Worm (Caenorhabditis elegans) whole organism, L4 larva: Measurements from ENCODE around the gene C24B9.3.

Experiments
- R02D3.7 ChIP-seq: fragments of 150-350 bp; sonication (generic microtip); optimal IDR thresholded peaks from 3 replicates; lab custom pipeline; 2014; ENCODE audit warnings: missing biosample characterization, missing genetic modification characterization
- Y105C5A.15 ChIP-seq: fragments of 200-800 bp; sonication (Bioruptor generic); IDR thresholded peaks from 2 replicates; pipeline ENCODE4 v1.3.6; 2022; ENCODE audit warnings: missing genetic modification characterization, missing compliant biosample characterization
- arid-1 ChIP-seq: fragments of 200-800 bp; sonication (Bioruptor generic); conservative IDR thresholded peaks from 2 replicates; pipeline ENCODE4 v1.3.6; 2022; ENCODE audit warnings: missing genetic modification reagents, missing genetic modification characterization, missing compliant biosample characterization
- attf-4 ChIP-seq: sonication (generic microtip); optimal IDR thresholded peaks from 3 replicates; lab custom pipeline; 2017; ENCODE audit warnings: missing biosample characterization, missing genetic modification characterization
- ceh-20 ChIP-seq: fragments of 200-800 bp; sonication (Bioruptor generic); IDR thresholded peaks from 2 replicates; pipeline ENCODE4 v1.3.6; 2022; ENCODE audit warnings: missing genetic modification reagents, missing genetic modification characterization, missing compliant biosample characterization
- ceh-28 ChIP-seq: fragments of 150-350 bp; optimal IDR thresholded peaks from 2 replicates; lab custom pipeline; 2014; ENCODE audit warnings: missing biosample characterization, missing genetic modification reagents, missing genetic modification characterization
- ces-1 ChIP-seq: fragments of 150-350 bp; sonication (generic microtip); optimal IDR thresholded peaks from 4 replicates; lab custom pipeline; 2014; ENCODE audit warnings: missing biosample characterization, missing genetic modification reagents, missing genetic modification characterization
- ctbp-1 ChIP-seq: fragments of 200-800 bp; sonication (Bioruptor generic); IDR thresholded peaks from 2 replicates; pipeline ENCODE4 v1.3.6; 2022; ENCODE audit warnings: missing genetic modification reagents, missing genetic modification characterization, missing compliant biosample characterization
- dpl-1 ChIP-seq: fragments of 150-350 bp; optimal IDR thresholded peaks from 2 replicates; lab custom pipeline; 2014; ENCODE audit warnings: missing biosample characterization, missing genetic modification reagents, missing genetic modification characterization
- egl-43 ChIP-seq: fragments of 200-800 bp; sonication (Bioruptor generic); IDR thresholded peaks from 2 replicates; pipeline ENCODE4 v1.3.6; 2022; ENCODE audit warnings: missing genetic modification reagents, missing genetic modification characterization, missing compliant biosample characterization
- hif-1 ChIP-seq, 2 experiments: sonication (generic microtip); optimal IDR thresholded peaks; 2 replicates each; lab custom pipeline; 2016 to 2017; ENCODE audit warnings: missing compliant biosample characterization in 2 of 2, missing genetic modification characterization in 2 of 2, missing genetic modification reagents in 2 of 2, missing genotype in 2 of 2, mild to moderate bottlenecking in 1 of 2
- lin-29 ChIP-seq: fragments of 200-800 bp; sonication (Bioruptor generic); IDR thresholded peaks from 2 replicates; pipeline ENCODE4 v1.3.6; 2022; ENCODE audit warnings: missing genetic modification reagents, missing genetic modification characterization, missing compliant biosample characterization
- lin-38 ChIP-seq: fragments of 200-800 bp; sonication (Bioruptor generic); IDR thresholded peaks from 2 replicates; pipeline ENCODE4 v1.3.6; 2022; ENCODE audit warnings: missing genetic modification reagents, missing genetic modification characterization, missing compliant biosample characterization
- lsy-2 ChIP-seq, 2 experiments: fragments of 150-350 bp in 1 of 2; sonication (generic microtip) in 1 of 2; optimal IDR thresholded peaks; 2 replicates each; lab custom pipeline; 2014 to 2017; ENCODE audit warnings: missing biosample characterization in 2 of 2, missing genetic modification characterization in 2 of 2
- madf-5 ChIP-seq, 2 experiments: fragments of 200-800 bp; sonication (Bioruptor generic); IDR thresholded peaks; 2 replicates each; pipeline ENCODE4 v1.3.6; 2022; ENCODE audit warnings: missing compliant biosample characterization in 2 of 2, missing genetic modification characterization in 2 of 2
- mdt-29 ChIP-seq: fragments of 200-800 bp; sonication (Bioruptor generic); IDR thresholded peaks from 2 replicates; pipeline ENCODE4 v1.3.6; 2022; ENCODE audit warnings: missing genetic modification reagents, missing genetic modification characterization, missing compliant biosample characterization
- mes-2 ChIP-seq: sonication (generic microtip); optimal IDR thresholded peaks from 2 replicates; lab custom pipeline; 2016; ENCODE audit warnings: missing genotype, mild to moderate bottlenecking, missing genetic modification characterization, missing compliant biosample characterization; ENCODE audit not compliant: poor library complexity, severe bottlenecking
- mxl-3 ChIP-seq: fragments of 200-800 bp; sonication (Bioruptor generic); optimal IDR thresholded peaks from 2 replicates; lab custom pipeline; 2018; ENCODE audit warnings: mild to moderate bottlenecking, missing genetic modification characterization, missing compliant biosample characterization
- nhr-111 ChIP-seq: fragments of 200-800 bp; sonication (Bioruptor generic); optimal IDR thresholded peaks from 2 replicates; lab custom pipeline; 2018; ENCODE audit warnings: mild to moderate bottlenecking, missing genetic modification characterization, missing compliant biosample characterization
- nhr-28 ChIP-seq: fragments of 150-350 bp; optimal IDR thresholded peaks from 2 replicates; lab custom pipeline; 2014; ENCODE audit warnings: missing biosample characterization, missing genetic modification characterization
- nhr-42 ChIP-seq: fragments of 200-800 bp; sonication (Bioruptor generic); IDR thresholded peaks from 2 replicates; pipeline ENCODE4 v1.3.6; 2022; ENCODE audit warnings: missing genetic modification characterization, missing compliant biosample characterization
- nhr-6 ChIP-seq: fragments of 150-350 bp; optimal IDR thresholded peaks from 2 replicates; lab custom pipeline; 2014; ENCODE audit warnings: missing biosample characterization, missing genetic modification characterization
- nhr-76 ChIP-seq: fragments of 150-350 bp; optimal IDR thresholded peaks from 2 replicates; lab custom pipeline; 2014; ENCODE audit warnings: missing biosample characterization, missing genetic modification characterization
- pha-4 ChIP-seq, 2 experiments: fragments of 150-350 bp in 1 of 2; fragments of 200-800 bp in 1 of 2; sonication (Bioruptor generic) in 1 of 2; IDR thresholded peaks in 1 of 2; optimal IDR thresholded peaks in 1 of 2; 2 replicates each; pipeline versions ENCODE4 v1.3.6 to Lab custom; 2014 to 2022; ENCODE audit warnings: missing genetic modification characterization in 2 of 2, missing genetic modification reagents in 2 of 2, missing biosample characterization in 1 of 2, missing compliant biosample characterization in 1 of 2
- set-16 ChIP-seq: fragments of 200-800 bp; sonication (Bioruptor generic); IDR thresholded peaks from 2 replicates; pipeline ENCODE4 v1.3.6; 2022; ENCODE audit warnings: missing genetic modification reagents, missing genetic modification characterization, missing compliant biosample characterization
- snpc-1.2 ChIP-seq: fragments of 200-800 bp; sonication (Bioruptor generic); IDR thresholded peaks from 2 replicates; pipeline ENCODE4 v1.3.6; 2022; ENCODE audit warnings: missing genetic modification reagents, missing genetic modification characterization, missing compliant biosample characterization
- spr-3 ChIP-seq: fragments of 200-800 bp; sonication (Bioruptor generic); optimal IDR thresholded peaks from 2 replicates; lab custom pipeline; 2018; ENCODE audit warnings: mild to moderate bottlenecking, missing genetic modification characterization, missing compliant biosample characterization
- unc-39 ChIP-seq: sonication (generic microtip); optimal IDR thresholded peaks from 2 replicates; lab custom pipeline; 2017; ENCODE audit warnings: missing biosample characterization, missing genetic modification characterization
- unc-62 ChIP-seq, 3 experiments: fragments of 150-350 bp in 1 of 3; sonication (generic microtip); optimal IDR thresholded peaks in 2 of 3; peaks in 1 of 3; 1 replicate in 1 of 3; 2 replicates in 2 of 3; lab custom pipeline; 2014 to 2017; ENCODE audit warnings: missing biosample characterization in 3 of 3, missing genetic modification characterization in 3 of 3, missing genetic modification reagents in 3 of 3, missing genotype in 1 of 3
- zag-1 ChIP-seq: fragments of 150-350 bp; optimal IDR thresholded peaks from 2 replicates; lab custom pipeline; 2014; ENCODE audit warnings: missing biosample characterization, missing genetic modification characterization
- zip-11 ChIP-seq: fragments of 200-800 bp; sonication (Bioruptor generic); IDR thresholded peaks from 2 replicates; pipeline ENCODE4 v1.3.6; 2022; ENCODE audit warnings: missing genetic modification characterization, missing compliant biosample characterization
- ztf-11 ChIP-seq: fragments of 150-350 bp; optimal IDR thresholded peaks from 2 replicates; lab custom pipeline; 2014; ENCODE audit warnings: missing biosample characterization, missing genetic modification characterization
- ztf-7 ChIP-seq: fragments of 150-350 bp; optimal IDR thresholded peaks from 2 replicates; lab custom pipeline; 2014; ENCODE audit warnings: missing biosample characterization, missing genetic modification characterization

The C24B9.3 gene

DNA sequence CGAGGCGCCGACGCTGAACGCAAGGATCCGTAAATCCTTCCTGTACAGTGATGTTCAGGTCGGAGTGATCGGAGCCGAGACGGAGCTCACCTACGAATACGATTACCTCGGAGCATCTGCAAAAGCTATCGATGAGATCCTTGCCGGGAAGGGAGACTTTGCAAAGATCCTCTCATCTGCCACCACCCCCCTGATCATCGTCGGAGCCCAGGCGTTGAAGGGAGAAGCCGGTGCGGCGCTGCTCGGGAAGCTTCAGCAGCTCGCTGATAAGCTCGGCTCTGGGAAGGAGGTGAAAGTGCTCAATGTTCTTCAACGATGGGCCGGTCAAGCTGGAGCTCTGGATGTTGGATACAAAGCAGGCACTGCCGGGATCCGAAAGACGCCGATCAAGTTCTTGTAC is 8.1 kb downstream of the C24B9.3 start (continued):
- TF ChIP-seq hif-1 (tag; optimal IDR thresholded peaks at IDR 0.05; lab: Kevin White, UChicago) (no peak), ceh-28 (no peak), nhr-76 (tag; lab: Kevin White, UChicago) (no peak), spr-3 (GFP tag; lab: Kevin White, UChicago) (no peak), ztf-11 (tag; lab: Kevin White, UChicago) (no peak), egl-43 (GFP tag; lab: Robert Waterston, UW) (0 out of 2 replicates have a peak, but pooled peaks have one; percentile 24), ctbp-1 (GFP tag; lab: Robert Waterston, UW) (no peak)
- TF ChIP-seq, all 104 proteins: peak for 5

DNA sequence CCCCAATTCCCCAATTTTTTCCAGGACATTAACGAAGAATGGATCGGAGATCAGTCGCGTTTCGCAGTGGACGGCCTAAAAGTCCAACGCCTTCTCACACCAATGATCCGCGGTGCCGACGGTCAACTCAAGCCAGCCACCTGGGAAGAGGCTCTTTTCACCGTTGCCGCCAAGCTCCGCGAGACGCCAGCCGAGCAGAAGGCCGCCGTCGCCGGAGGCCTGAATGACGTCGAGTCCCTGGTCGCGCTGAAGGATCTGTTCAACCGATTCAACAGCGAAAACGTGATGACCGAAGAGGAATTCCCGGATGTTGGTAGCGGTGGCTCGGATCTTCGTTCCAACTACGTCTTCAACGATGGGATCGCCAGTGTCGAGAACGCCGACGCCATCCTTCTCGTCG is 8.5 kb downstream of the C24B9.3 start:
- TF ChIP-seq mdt-29 (0 out of 2 replicates have a peak, but pooled peaks have one; percentile 9), unc-62 (GFP tag; optimal IDR thresholded peaks at IDR 0.05 in 1 of 2; lab: Kevin White, UChicago) (peak in 1 of 2 experiments; percentile 88), unc-62 (tag; optimal IDR thresholded peaks at IDR 0.05; lab: Kevin White, UChicago) (no peak), arid-1 (GFP tag; lab: Robert Waterston, UW) (no peak), set-16 (GFP tag; lab: Robert Waterston, UW) (peak; percentile 82)

DNA sequence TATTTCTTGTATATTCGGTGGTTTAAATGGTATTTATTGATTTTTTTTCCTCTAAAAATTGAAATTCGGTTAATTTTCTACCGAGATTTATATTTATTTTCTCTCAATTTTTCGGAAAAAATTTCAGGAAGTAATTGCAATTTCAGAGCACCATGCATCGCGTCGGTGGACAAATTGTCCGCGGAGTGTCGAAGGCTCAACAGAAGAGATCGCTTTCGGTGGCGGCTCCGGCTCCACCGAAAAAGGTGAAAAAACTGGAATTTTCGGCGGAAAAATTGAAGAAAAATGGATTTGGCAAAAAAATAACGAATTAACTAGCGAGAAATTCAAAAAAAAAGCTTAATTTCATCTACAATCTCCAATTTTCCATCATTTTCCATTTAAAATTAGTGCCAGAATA is 12.6 kb downstream of the C24B9.3 start, which contains the start of gene nuo-5:
Gene nuo-5, plus strand, starts transcription at position 147 of the 400 bp plus-strand sequence.
- no peak for TF ChIP-seq zip-11 (GFP tag; lab: Robert Waterston, UW)
- TF ChIP-seq attf-4 = no peak
- no peak for TF ChIP-seq unc-39 (tag; lab: Kevin White, UChicago)
- no peak for TF ChIP-seq nhr-28 (tag; lab: Kevin White, UChicago)
- TF ChIP-seq R02D3.7 = no peak
- no peak for TF ChIP-seq madf-5 (GFP tag; IDR thresholded peaks at IDR 0.05; lab: Robert Waterston, UW)
- TF ChIP-seq lin-38 (GFP tag; lab: Robert Waterston, UW) = 0 out of 2 replicates have a peak, but pooled peaks have one; percentile 18
- TF ChIP-seq Y105C5A.15 (GFP tag; lab: Robert Waterston, UW) = no peak
- no peak for TF ChIP-seq ceh-28
- peak in 1 of 2 experiments; percentile 61 for TF ChIP-seq unc-62 (GFP tag; optimal IDR thresholded peaks at IDR 0.05 in 1 of 2; lab: Kevin White, UChicago)
- TF ChIP-seq unc-62 (tag; optimal IDR thresholded peaks at IDR 0.05; lab: Kevin White, UChicago) = no peak
- no peak for TF ChIP-seq zag-1 (tag; lab: Kevin White, UChicago)
- no peak for TF ChIP-seq ceh-20 (GFP tag; lab: Robert Waterston, UW)
- TF ChIP-seq nhr-111 = no peak
- no peak for TF ChIP-seq lin-29 (GFP tag; lab: Robert Waterston, UW)
- TF ChIP-seq dpl-1 (GFP tag; lab: Kevin White, UChicago) = no peak
- TF ChIP-seq nhr-6 (tag; lab: Kevin White, UChicago) = no peak
- no peak for TF ChIP-seq ztf-7 (tag; lab: Kevin White, UChicago)
- TF ChIP-seq pha-4 (GFP tag; IDR thresholded peaks at IDR 0.05; lab: Robert Waterston, UW) = 0 out of 2 replicates have a peak, but pooled peaks have one; percentile 27
- TF ChIP-seq pha-4 (tag; optimal IDR thresholded peaks at IDR 0.05; lab: Kevin White, UChicago) = no peak
- TF ChIP-seq, all 104 proteins: peak for 3

DNA sequence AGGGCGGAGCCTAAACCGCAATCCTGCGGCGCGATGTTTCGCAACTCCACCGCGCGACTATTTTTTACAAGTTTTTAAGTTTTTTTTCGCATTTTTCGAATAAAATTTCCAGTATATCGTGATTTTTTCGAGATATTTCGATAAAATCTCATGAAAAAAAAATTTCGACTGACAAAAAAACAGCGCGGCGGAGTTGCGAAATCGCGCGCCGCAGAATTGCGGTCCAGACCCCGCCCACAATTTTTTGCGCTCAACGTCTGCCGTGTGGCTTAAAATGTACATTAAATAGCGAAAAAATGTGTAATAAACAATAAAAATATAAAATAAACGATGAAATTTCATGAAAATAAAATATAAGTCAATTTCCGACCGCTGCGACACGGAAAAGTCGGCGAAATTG is 13.7 kb downstream of the C24B9.3 start:
- TF ChIP-seq lsy-2 (tag; optimal IDR thresholded peaks at IDR 0.05; lab: Kevin White, UChicago) = peak in 1 of 2 experiments; percentile 11
- no peak for TF ChIP-seq ces-1 (GFP tag; lab: Kevin White, UChicago)
- TF ChIP-seq arid-1 (GFP tag; lab: Robert Waterston, UW) = 0 out of 2 replicates have a peak, but pooled peaks have one; percentile 14
- TF ChIP-seq zag-1 (tag; lab: Kevin White, UChicago) = no peak
- peak; percentile 52 for TF ChIP-seq lin-38 (GFP tag; lab: Robert Waterston, UW)
- TF ChIP-seq mes-2 (tag; lab: Kevin White, UChicago) = peak; percentile 24
- TF ChIP-seq mxl-3 (GFP tag; lab: Kevin White, UChicago) = no peak

DNA sequence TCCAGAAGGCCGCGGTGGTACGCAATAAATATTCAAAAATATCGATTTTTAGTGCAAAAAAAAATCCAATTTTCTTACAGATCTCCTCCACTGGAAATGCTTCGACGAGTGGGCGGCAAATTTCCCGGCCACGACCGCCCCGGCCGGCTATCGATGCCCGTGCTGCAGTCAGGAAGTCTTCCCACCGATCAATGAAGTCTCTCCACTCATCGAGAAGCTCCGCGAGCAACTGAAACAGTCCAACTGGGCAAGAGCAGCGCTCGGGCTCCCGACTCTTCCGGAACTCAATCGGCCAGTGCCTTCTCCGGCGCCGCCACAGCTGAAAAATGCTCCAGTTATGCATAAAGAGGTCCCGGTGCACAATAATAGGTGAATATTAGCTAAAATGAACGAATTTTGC is 15.5 kb downstream of the C24B9.3 start, which contains the start of gene Y45G12B.3:
Gene Y45G12B.3, minus strand, starts transcription at position 320 of the 400 bp plus-strand sequence.
- TF ChIP-seq snpc-1.2 (GFP tag; lab: Robert Waterston, UW) (no peak), nhr-42 (GFP tag; lab: Robert Waterston, UW) (no peak), egl-43 (GFP tag; lab: Robert Waterston, UW) (0 out of 2 replicates have a peak, but pooled peaks have one; percentile 35), hif-1 (tag; optimal IDR thresholded peaks at IDR 0.05; lab: Kevin White, UChicago) (no peak), set-16 (GFP tag; lab: Robert Waterston, UW) (peak; percentile 86)
- TF ChIP-seq, all 104 proteins: peak for 2
